Fruit fly (Drosophila melanogaster): ENCODE results near the gene CG42502.

The CG42502 gene

dm6 chr2L:18805637-18806403 is 5.2 kb downstream of the CG42502 start (continued):
- TF ChIP-seq CG2129 (GFP tag; IDR thresholded peaks at IDR 0.05; ENCODE audit: partially characterized antibody) (no peak), cato (GFP tag; optimal IDR thresholded peaks at IDR 0.05; ENCODE audit: borderline replicate concordance) (no peak), lmd (GFP tag; IDR thresholded peaks at IDR 0.05) (no peak), CG3726 (GFP tag; IDR thresholded peaks at IDR 0.05) (no peak), Poxn (GFP tag; IDR thresholded peaks at IDR 0.05) (no peak), ap (GFP tag; IDR thresholded peaks at IDR 0.05) (no peak), ase (GFP tag; IDR thresholded peaks at IDR 0.05) (no peak), CG9727 (GFP tag; optimal IDR thresholded peaks at IDR 0.05) (peak; percentile 7), CG11085 (GFP tag; IDR thresholded peaks at IDR 0.05) (no peak), scrt (GFP tag; optimal IDR thresholded peaks at IDR 0.05) (no peak), CG17359 (tag; optimal IDR thresholded peaks at IDR 0.05) (no peak), CG10267 (tag; optimal IDR thresholded peaks at IDR 0.05) (peak; percentile 9), NC2β (GFP tag; optimal IDR thresholded peaks at IDR 0.05) (no peak), D (optimal IDR thresholded peaks at IDR 0.05) (no peak), D (GFP tag; optimal IDR thresholded peaks at IDR 0.05) (peak; percentile 18), lov (optimal IDR thresholded peaks at IDR 0.05) (no peak), lov (GFP tag; IDR thresholded peaks at IDR 0.05) (no peak), CG16815 (GFP tag; optimal IDR thresholded peaks at IDR 0.05) (no peak)

dm6 chr2L:18805247-18805636 is 5.8 kb downstream of the CG42502 start, which contains the start of gene CG43814:
TSS of gene CG43814 (minus strand) at chr2L:18805347.
- no peak for TF ChIP-seq fu2 (GFP tag; optimal IDR thresholded peaks at IDR 0.05)
- TF ChIP-seq Hsf (GFP tag; optimal IDR thresholded peaks at IDR 0.05) = no peak
- TF ChIP-seq gsb (GFP tag; IDR thresholded peaks at IDR 0.05) = no peak
- TF ChIP-seq p53 (GFP tag; optimal IDR thresholded peaks at IDR 0.05) = no peak
- no peak for TF ChIP-seq nerfin-1 (tag; optimal IDR thresholded peaks at IDR 0.05)
- TF ChIP-seq da (GFP tag; optimal IDR thresholded peaks at IDR 0.05) = no peak
- TF ChIP-seq CG16863 (GFP tag; optimal IDR thresholded peaks at IDR 0.05) = no peak
- no peak for TF ChIP-seq MBD-R2 (GFP tag; IDR thresholded peaks at IDR 0.05)
- no peak for TF ChIP-seq grau (tag; optimal IDR thresholded peaks at IDR 0.05)
- no peak for TF ChIP-seq Pdp1 (GFP tag; optimal IDR thresholded peaks at IDR 0.05)
- no peak for TF ChIP-seq Dad (GFP tag; optimal IDR thresholded peaks at IDR 0.05)
- no peak for TF ChIP-seq lab (GFP tag; optimal IDR thresholded peaks at IDR 0.05)
- TF ChIP-seq CG12769 (tag; optimal IDR thresholded peaks at IDR 0.05) = no peak
- no peak for TF ChIP-seq CG6689 (GFP tag; IDR thresholded peaks at IDR 0.05)
- TF ChIP-seq stc (GFP tag; IDR thresholded peaks at IDR 0.05) = no peak
- no peak for TF ChIP-seq dmrt11E (tag; optimal IDR thresholded peaks at IDR 0.05)
- TF ChIP-seq CG10959 (GFP tag; IDR thresholded peaks at IDR 0.05) = no peak
- TF ChIP-seq Ptx1 (GFP tag; IDR thresholded peaks at IDR 0.05) = no peak
- no peak for TF ChIP-seq CG7357 (GFP tag; IDR thresholded peaks at IDR 0.05)

dm6 chr2L:18801704-18802103 is 9.3 kb downstream of the CG42502 start:
- TF ChIP-seq Rx (GFP tag; IDR thresholded peaks at IDR 0.05) = no peak
- peak; percentile 54 for TF ChIP-seq D (optimal IDR thresholded peaks at IDR 0.05)
- TF ChIP-seq D (GFP tag; optimal IDR thresholded peaks at IDR 0.05) = no peak
- peak; percentile 66 for TF ChIP-seq CG17802 (tag; optimal IDR thresholded peaks at IDR 0.05)
- peak; percentile 15 for TF ChIP-seq gcm (GFP tag; optimal IDR thresholded peaks at IDR 0.05)
- peak; percentile 90 for TF ChIP-seq twi (tag; optimal IDR thresholded peaks at IDR 0.05)
- peak; percentile 12 for TF ChIP-seq cg (GFP tag; optimal IDR thresholded peaks at IDR 0.05)
- no peak for TF ChIP-seq lov (optimal IDR thresholded peaks at IDR 0.05)
- TF ChIP-seq lov (GFP tag; IDR thresholded peaks at IDR 0.05) = 0 out of 3 replicates have a peak, but pooled peaks have one; percentile 29
- peak; percentile 24 for TF ChIP-seq zen (tag; optimal IDR thresholded peaks at IDR 0.05)
- TF ChIP-seq BEAF-32 (GFP tag; optimal IDR thresholded peaks at IDR 0.05) = peak; percentile 36
- no peak for TF ChIP-seq CG10267 (tag; optimal IDR thresholded peaks at IDR 0.05)
- TF ChIP-seq Scr (GFP tag; IDR thresholded peaks at IDR 0.05; ENCODE audit: partially characterized antibody) = no peak
- TF ChIP-seq dpn (GFP tag; optimal IDR thresholded peaks at IDR 0.05) = no peak
- TF ChIP-seq dmrt11E (tag; optimal IDR thresholded peaks at IDR 0.05) = no peak
